Fruit fly (Drosophila melanogaster): ENCODE measurements around the gene CG4911.

- no peak for TF ChIP-seq CG8944 (GFP tag; optimal IDR thresholded peaks at IDR 0.05)
- TF ChIP-seq ftz-f1 (GFP tag; optimal IDR thresholded peaks at IDR 0.05) = no peak
- no peak for TF ChIP-seq luna (GFP tag; optimal IDR thresholded peaks at IDR 0.05)
- no peak for TF ChIP-seq CG4730 (GFP tag; IDR thresholded peaks at IDR 0.05)
- TF ChIP-seq so (GFP tag; IDR thresholded peaks at IDR 0.05) = no peak
- TF ChIP-seq gsb (GFP tag; IDR thresholded peaks at IDR 0.05) = no peak
- no peak for TF ChIP-seq twi (tag; optimal IDR thresholded peaks at IDR 0.05)
- peak; percentile 84 for TF ChIP-seq CTCF (GFP tag; optimal IDR thresholded peaks at IDR 0.05)
- TF ChIP-seq bowl (GFP tag; IDR thresholded peaks at IDR 0.05) = no peak
These were observed 25.5 kb downstream of the CG4911 start, which contains the start of gene Argk2 for dm6 chr3L:9047062-9047461.
